Worm (Caenorhabditis elegans) whole organism, mixed stage, embryonic: ENCODE results near the gene spp-16.

Experiments used
- M03D4.4 ChIP-seq: sonication (generic microtip); optimal IDR thresholded peaks from 2 replicates; lab custom pipeline; 2017; ENCODE audit warnings: mild to moderate bottlenecking, missing genetic modification characterization, missing compliant biosample characterization
- ceh-39 ChIP-seq: fragments of 150-350 bp; optimal IDR thresholded peaks from 2 replicates; lab custom pipeline; 2014; ENCODE audit warnings: missing biosample characterization, missing genetic modification characterization
- ceh-83 ChIP-seq: fragments of 200-800 bp; sonication (Bioruptor generic); optimal IDR thresholded peaks from 2 replicates; lab custom pipeline; 2018; ENCODE audit warnings: mild to moderate bottlenecking, missing genetic modification characterization, missing compliant biosample characterization
- ces-1 ChIP-seq: fragments of 150-350 bp; optimal IDR thresholded peaks from 2 replicates; lab custom pipeline; 2014; ENCODE audit warnings: missing biosample characterization, missing genetic modification reagents, missing genetic modification characterization
- cnd-1 ChIP-seq: fragments of 200-800 bp; sonication (Bioruptor generic); optimal IDR thresholded peaks from 2 replicates; lab custom pipeline; 2018; ENCODE audit warnings: mild to moderate bottlenecking, missing genetic modification characterization, missing compliant biosample characterization
- drap-1 ChIP-seq: fragments of 200-800 bp; sonication (Bioruptor generic); optimal IDR thresholded peaks from 3 replicates; lab custom pipeline; 2018; ENCODE audit warnings: mild to moderate bottlenecking, missing genetic modification characterization, missing compliant biosample characterization
- elt-1 ChIP-seq: sonication (generic microtip); optimal IDR thresholded peaks from 2 replicates; lab custom pipeline; 2017; ENCODE audit warnings: missing genetic modification characterization, mild to moderate bottlenecking, missing compliant biosample characterization, antibody characterized with exemption, moderate library complexity, borderline replicate concordance; ENCODE audit not compliant: insufficient read depth
- ham-2 ChIP-seq: fragments of 200-800 bp; sonication (Bioruptor generic); optimal IDR thresholded peaks from 2 replicates; lab custom pipeline; 2018; ENCODE audit warnings: mild to moderate bottlenecking, missing genetic modification characterization, missing compliant biosample characterization
- hlh-1 ChIP-seq: fragments of 150-350 bp; optimal IDR thresholded peaks from 2 replicates; lab custom pipeline; 2014; ENCODE audit warnings: missing biosample characterization, missing genetic modification reagents, missing genetic modification characterization
- lin-13 ChIP-seq: fragments of 150-350 bp; optimal IDR thresholded peaks from 2 replicates; lab custom pipeline; 2014; ENCODE audit warnings: missing biosample characterization, missing genetic modification characterization
- mab-5 ChIP-seq: fragments of 150-350 bp; optimal IDR thresholded peaks from 2 replicates; lab custom pipeline; 2014; ENCODE audit warnings: missing biosample characterization, missing genetic modification characterization
- mep-1 ChIP-seq: fragments of 150-350 bp; optimal IDR thresholded peaks from 2 replicates; lab custom pipeline; 2017; ENCODE audit warnings: missing biosample characterization, missing genetic modification reagents, missing genetic modification characterization, inconsistent platforms
- mls-2 ChIP-seq: sonication (generic microtip); optimal IDR thresholded peaks from 2 replicates; lab custom pipeline; 2016; ENCODE audit warnings: mild to moderate bottlenecking, missing genetic modification characterization, moderate library complexity, missing compliant biosample characterization
- nhr-12 ChIP-seq: fragments of 150-350 bp; optimal IDR thresholded peaks from 2 replicates; lab custom pipeline; 2014; ENCODE audit warnings: missing biosample characterization, missing genetic modification characterization
- nhr-237 ChIP-seq: fragments of 150-350 bp; optimal IDR thresholded peaks from 2 replicates; lab custom pipeline; 2014; ENCODE audit warnings: missing biosample characterization, missing genetic modification characterization
- nhr-28 ChIP-seq: fragments of 150-350 bp; optimal IDR thresholded peaks from 2 replicates; lab custom pipeline; 2014; ENCODE audit warnings: missing biosample characterization, missing genetic modification characterization
- pha-4 ChIP-seq: fragments of 150-350 bp; optimal IDR thresholded peaks from 2 replicates; lab custom pipeline; 2018; ENCODE audit warnings: missing biosample characterization, missing genetic modification reagents, missing genetic modification characterization
- sptf-1 ChIP-seq: sonication (generic microtip); optimal IDR thresholded peaks from 2 replicates; lab custom pipeline; 2017; ENCODE audit warnings: mild to moderate bottlenecking, missing genetic modification characterization, moderate library complexity, missing compliant biosample characterization
- unc-120 ChIP-seq: sonication (generic microtip); optimal IDR thresholded peaks from 2 replicates; lab custom pipeline; 2017; ENCODE audit warnings: missing genetic modification characterization, missing compliant biosample characterization; ENCODE audit not compliant: poor library complexity, severe bottlenecking
- unc-39 ChIP-seq: fragments of 150-350 bp; optimal IDR thresholded peaks from 2 replicates; lab custom pipeline; 2014; ENCODE audit warnings: missing biosample characterization, missing genetic modification characterization
- unc-62 ChIP-seq: fragments of 150-350 bp; optimal IDR thresholded peaks from 2 replicates; lab custom pipeline; 2014; ENCODE audit warnings: missing biosample characterization, missing genetic modification reagents, missing genetic modification characterization
- zip-8 ChIP-seq: fragments of 150-350 bp; optimal IDR thresholded peaks from 2 replicates; lab custom pipeline; 2014; ENCODE audit warnings: missing biosample characterization, missing genetic modification characterization
- ztf-11 ChIP-seq: fragments of 150-350 bp; optimal IDR thresholded peaks from 2 replicates; lab custom pipeline; 2014; ENCODE audit warnings: missing biosample characterization, missing genetic modification characterization

spp-16 gene

DNA sequence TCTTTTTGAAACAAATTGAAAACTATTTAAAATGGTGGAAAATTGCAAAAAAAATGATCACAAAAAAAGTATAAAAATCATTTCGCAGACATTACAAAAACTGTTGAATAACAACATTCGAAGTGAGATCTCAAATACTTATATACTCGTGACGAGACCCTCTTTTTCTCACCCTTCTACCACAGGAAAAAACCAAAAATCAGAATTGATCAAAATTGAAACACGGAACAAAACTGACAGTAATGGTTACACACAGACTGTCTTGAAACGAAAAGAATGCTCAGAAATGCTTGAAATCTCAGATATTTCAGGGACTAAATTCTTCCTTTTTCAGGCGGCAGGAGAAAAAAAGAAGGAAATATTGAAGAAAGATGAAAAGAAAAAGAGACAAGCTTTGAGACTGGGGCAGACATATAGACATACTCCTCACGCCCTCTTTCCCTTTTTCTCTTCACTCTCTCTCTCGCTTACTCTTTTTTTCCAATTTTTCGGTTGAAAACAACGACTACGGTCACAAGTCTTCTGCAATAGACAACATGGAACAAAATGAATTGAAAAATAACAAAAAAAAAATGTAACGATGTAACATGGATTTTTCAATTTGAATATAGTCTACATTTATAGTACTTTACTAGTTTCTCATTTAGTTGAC, 39.4 kb downstream of the spp-16 start:
- TF ChIP-seq ceh-83 (GFP tag; lab: Kevin White, UChicago), result no peak
- TF ChIP-seq, all 35 proteins: peak for 0

DNA sequence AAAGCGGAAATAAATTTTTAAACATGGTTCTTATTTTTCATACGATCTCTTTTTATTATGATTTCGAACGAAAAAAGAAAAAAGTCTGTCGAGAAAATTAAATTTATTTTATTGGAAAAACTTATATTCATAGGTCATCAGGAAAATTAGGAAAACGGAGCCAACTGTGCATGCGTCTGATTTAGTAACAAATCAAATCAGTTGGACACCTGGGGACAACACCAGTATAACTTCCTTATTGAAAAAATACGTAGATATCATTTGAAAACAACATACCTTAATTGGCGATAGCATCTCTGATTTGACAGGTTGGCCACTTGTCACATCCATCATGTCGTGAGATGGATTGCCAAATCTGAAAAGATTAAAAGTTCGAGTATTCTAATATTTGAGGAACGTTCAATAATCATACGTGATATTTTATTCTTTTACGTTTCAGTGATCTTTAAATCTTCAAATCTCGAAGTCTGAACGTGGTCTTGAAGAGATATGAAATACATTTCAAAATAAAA, 40.5 kb downstream of the spp-16 start:
- TF ChIP-seq unc-62 (peak; percentile 55), ham-2 (GFP tag; lab: Kevin White, UChicago) (no peak), nhr-237 (tag; lab: Kevin White, UChicago) (no peak), unc-120 (no peak), ztf-11 (tag; lab: Kevin White, UChicago) (no peak), unc-39 (no peak), mep-1 (no peak)

DNA sequence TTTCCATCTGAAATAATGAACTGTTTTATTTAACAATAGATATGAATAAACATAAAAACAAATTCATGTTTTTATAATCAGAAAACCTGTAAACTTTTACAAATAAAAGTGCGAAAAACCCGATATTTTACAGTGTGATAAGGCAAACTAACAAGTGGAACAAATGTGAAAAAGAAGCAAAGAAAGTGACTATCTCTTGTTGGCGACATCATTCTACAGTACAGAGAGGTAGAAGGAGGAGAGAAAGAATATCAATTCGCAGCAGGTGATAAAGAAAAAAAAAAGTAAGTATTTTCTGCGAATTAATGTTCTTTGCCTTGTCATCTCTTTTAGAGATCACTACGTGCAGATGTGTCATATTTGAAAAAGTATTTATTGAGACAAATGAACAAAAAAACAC, 41.3 kb downstream of the spp-16 start:
- TF ChIP-seq ztf-11 (tag; lab: Kevin White, UChicago), result no peak
- no peak for TF ChIP-seq ham-2 (GFP tag; lab: Kevin White, UChicago)
- TF ChIP-seq unc-120, result no peak
- TF ChIP-seq unc-39, result no peak
- no peak for TF ChIP-seq ceh-39
- no peak for TF ChIP-seq mls-2 (tag; lab: Kevin White, UChicago)
- no peak for TF ChIP-seq unc-62
- no peak for TF ChIP-seq elt-1 (tag; lab: Kevin White, UChicago)
- TF ChIP-seq zip-8 (tag; lab: Kevin White, UChicago), result no peak
- TF ChIP-seq lin-13 (tag; lab: Kevin White, UChicago), result no peak

DNA sequence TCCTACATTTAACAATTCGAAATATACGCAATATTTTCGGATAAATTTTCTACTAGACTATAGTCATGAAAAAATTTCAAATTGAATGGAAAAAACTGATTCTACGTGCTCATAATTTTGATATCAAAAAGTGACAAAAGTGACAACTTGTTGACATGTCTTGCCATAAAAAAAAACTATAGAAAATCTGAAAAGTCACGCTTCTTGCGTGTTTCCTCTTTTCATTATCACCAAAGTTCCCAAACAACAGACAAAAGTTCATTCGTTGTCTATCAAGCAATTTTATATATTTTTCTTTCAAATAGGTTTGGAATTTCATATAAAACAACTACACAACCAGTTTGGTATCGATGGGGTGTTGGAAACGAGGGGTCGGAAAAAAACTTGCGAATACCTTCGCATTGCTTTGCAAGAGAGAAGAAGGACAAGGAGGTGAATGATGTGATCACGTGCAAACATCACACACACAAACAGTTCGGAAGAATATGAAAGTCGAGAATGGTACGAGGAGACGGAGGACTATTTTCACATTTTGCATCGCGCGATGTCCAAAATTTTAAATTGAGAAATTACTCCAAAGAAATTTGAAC, 42.0 kb downstream of the spp-16 start:
- no peak for TF ChIP-seq mep-1

DNA sequence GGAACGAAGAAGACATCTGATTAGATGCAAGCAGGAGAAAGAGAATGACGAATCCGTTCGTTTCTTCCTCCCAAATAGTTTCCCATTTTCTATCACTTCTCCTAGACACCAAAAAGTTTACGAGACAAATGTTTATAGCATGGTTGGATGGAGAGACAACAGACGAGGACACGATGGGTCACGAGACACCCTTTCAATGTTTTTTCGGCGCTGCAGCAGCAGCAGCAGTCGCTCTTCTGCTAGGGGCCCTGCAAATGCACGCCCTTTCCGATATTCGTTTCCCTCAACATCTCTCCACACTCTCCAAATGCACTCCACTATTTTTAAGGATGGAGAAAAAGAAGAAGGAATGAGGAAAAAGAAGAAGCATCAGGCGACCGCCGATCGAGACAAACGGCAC, 42.8 kb downstream of the spp-16 start:
- peak; percentile 59 for TF ChIP-seq hlh-1 (tag; lab: Kevin White, UChicago)
- no peak for TF ChIP-seq nhr-28
- TF ChIP-seq unc-62, result peak; percentile 27
- peak; percentile 3 for TF ChIP-seq sptf-1 (tag; lab: Kevin White, UChicago)
- peak; percentile 48 for TF ChIP-seq mls-2 (tag; lab: Kevin White, UChicago)
- peak; percentile 44 for TF ChIP-seq M03D4.4 (tag; lab: Kevin White, UChicago)
- TF ChIP-seq pha-4 (tag; lab: Kevin White, UChicago), result no peak
- peak; percentile 3 for TF ChIP-seq ces-1 (GFP tag; lab: Kevin White, UChicago)
- TF ChIP-seq nhr-12 (tag; lab: Kevin White, UChicago), result no peak
- peak; percentile 96 for TF ChIP-seq unc-120
- no peak for TF ChIP-seq cnd-1 (tag; lab: Kevin White, UChicago)
- TF ChIP-seq elt-1 (tag; lab: Kevin White, UChicago), result no peak
- TF ChIP-seq drap-1 (GFP tag; lab: Kevin White, UChicago), result peak; percentile 24
- TF ChIP-seq unc-39, result no peak

DNA sequence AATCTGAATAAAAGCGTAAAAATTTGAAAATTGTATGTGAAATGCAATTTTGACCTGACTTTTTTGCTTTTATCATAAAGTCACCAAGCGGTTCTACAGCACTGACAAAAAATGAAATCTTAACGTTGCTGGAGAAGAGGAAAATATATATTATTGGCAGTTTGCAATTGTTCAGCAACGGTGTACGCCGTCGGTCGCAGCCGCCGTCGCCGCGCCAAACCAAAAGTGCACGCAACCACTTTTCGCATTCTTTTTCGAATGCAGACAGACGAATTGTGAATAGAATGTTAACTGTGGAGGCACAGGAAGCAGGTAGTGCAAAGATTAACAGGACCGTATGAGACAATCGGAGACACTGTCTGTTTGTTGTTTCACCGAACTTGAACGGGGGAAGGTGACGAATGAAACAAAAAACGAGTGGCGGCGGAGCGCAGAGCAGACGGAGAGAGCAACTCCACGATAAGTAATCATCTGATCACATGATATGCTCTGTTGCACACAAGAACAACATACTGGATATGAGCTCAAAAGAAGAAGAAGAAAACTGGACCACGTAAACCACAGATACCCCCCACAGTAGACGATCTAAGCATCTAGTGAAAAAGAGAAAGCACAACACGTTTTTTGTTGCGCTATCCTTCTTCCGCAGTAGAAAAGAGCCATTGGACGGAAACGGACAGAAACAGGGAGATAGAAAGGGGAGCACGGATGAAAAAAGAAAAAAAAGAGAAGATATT, 44.0 kb downstream of the spp-16 start:
- no peak for TF ChIP-seq hlh-1 (tag; lab: Kevin White, UChicago)
- peak; percentile 77 for TF ChIP-seq unc-120

DNA sequence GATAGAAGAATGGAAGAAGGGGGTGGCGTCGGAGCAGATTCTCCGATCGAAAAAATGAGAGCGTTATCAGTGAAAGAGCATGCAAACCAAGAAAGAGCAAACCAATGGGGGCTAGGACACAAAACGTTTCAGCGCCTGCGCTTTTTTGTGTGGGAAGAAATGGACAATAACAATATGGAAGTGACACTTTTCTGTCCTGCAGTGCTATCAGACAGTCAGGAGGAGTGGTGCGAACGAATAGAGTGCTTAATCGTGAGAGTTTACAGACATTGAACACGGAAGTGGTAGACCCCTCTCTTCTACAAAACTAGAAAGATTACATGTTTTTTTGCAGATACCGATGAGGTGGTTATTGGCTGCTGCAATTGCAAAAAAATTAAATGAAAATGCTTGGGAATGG, 45.7 kb downstream of the spp-16 start:
- no peak for TF ChIP-seq mab-5

DNA sequence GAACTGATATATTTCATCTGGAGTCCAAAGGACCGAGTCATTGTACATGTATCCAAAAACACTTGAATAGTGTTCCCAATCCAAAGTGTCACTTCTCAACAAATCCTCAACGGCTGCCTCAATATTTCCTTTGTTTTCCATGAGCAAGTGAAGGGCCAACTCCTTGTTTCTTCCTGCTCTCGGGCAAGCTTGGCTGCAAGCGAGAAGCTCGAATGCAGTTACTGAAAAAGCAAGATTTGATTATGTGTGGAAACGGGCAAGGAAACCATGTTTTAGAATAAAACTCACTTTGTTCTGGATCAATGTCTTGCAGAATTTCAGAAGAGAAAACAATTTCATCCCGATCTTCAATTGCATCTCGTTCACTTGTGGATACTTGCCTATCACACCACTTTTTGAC, 46.9 kb downstream of the spp-16 start:
- no peak for TF ChIP-seq ceh-83 (GFP tag; lab: Kevin White, UChicago)
- no peak for TF ChIP-seq ceh-39
- TF ChIP-seq ces-1 (GFP tag; lab: Kevin White, UChicago), result peak; percentile 66
- TF ChIP-seq nhr-12 (tag; lab: Kevin White, UChicago), result no peak
- no peak for TF ChIP-seq mep-1
- no peak for TF ChIP-seq unc-39
